Fruit fly (Drosophila melanogaster) whole organism, embryonic: ENCODE measurements around the gene CG6689.

ENCODE experiments used
- Asciz ChIP-seq: fragments of 200-800 bp; sonication (Bioruptor generic); optimal IDR thresholded peaks from 2 replicates; lab custom pipeline; 2017; ENCODE audit warnings: missing biosample characterization, mild to moderate bottlenecking, missing genetic modification characterization, missing genetic modification reagents
- Atf6 ChIP-seq: fragments of 200-800 bp; sonication (Bioruptor generic); IDR thresholded peaks from 2 replicates; pipeline ENCODE4 v1.3.6; 2022; ENCODE audit warnings: missing biosample characterization, missing genetic modification characterization
- CG10979 ChIP-seq: fragments of 200-800 bp; sonication (Bioruptor generic); optimal IDR thresholded peaks from 2 replicates; lab custom pipeline; 2018; ENCODE audit warnings: missing biosample characterization, mild to moderate bottlenecking, missing genetic modification characterization, moderate library complexity
- CG11504 ChIP-seq: fragments of 200-800 bp; sonication (Bioruptor generic); optimal IDR thresholded peaks from 3 replicates; lab custom pipeline; 2019; ENCODE audit warnings: missing biosample characterization, mild to moderate bottlenecking, missing genetic modification characterization, moderate library complexity
- CG11696 ChIP-seq: fragments of 200-800 bp; sonication (Bioruptor generic); IDR thresholded peaks from 2 replicates; pipeline ENCODE4 v1.3.6; 2022; ENCODE audit warnings: missing biosample characterization, missing genetic modification characterization
- CG14710 ChIP-seq: fragments of 200-800 bp; sonication (Bioruptor generic); optimal IDR thresholded peaks from 3 replicates; lab custom pipeline; 2019; ENCODE audit warnings: missing biosample characterization, mild to moderate bottlenecking, missing genetic modification characterization, moderate library complexity
- CG1529 ChIP-seq: fragments of 200-800 bp; sonication (Bioruptor generic); optimal IDR thresholded peaks from 3 replicates; lab custom pipeline; 2018; ENCODE audit warnings: missing biosample characterization, missing genetic modification characterization
- CG15479 ChIP-seq: fragments of 200-800 bp; sonication (Bioruptor generic); optimal IDR thresholded peaks from 3 replicates; lab custom pipeline; 2019; ENCODE audit warnings: missing biosample characterization, mild to moderate bottlenecking, missing genetic modification characterization, moderate library complexity
- CG1603 ChIP-seq: fragments of 200-800 bp; sonication (Bioruptor generic); optimal IDR thresholded peaks from 2 replicates; lab custom pipeline; 2019; ENCODE audit warnings: missing biosample characterization, mild to moderate bottlenecking, missing genetic modification characterization, moderate library complexity
- CG1647 ChIP-seq: fragments of 200-800 bp; sonication (Bioruptor generic); optimal IDR thresholded peaks from 3 replicates; lab custom pipeline; 2016; ENCODE audit warnings: missing biosample characterization, missing genetic modification characterization
- CG16815 ChIP-seq: fragments of 200-800 bp; sonication (Bioruptor generic); optimal IDR thresholded peaks from 3 replicates; lab custom pipeline; 2017; ENCODE audit warnings: missing biosample characterization, mild to moderate bottlenecking, missing genetic modification characterization
- CG17385 ChIP-seq: fragments of 200-800 bp; sonication (Bioruptor generic); optimal IDR thresholded peaks from 3 replicates; lab custom pipeline; 2018; ENCODE audit warnings: missing biosample characterization, mild to moderate bottlenecking, missing genetic modification characterization
- CG17612 ChIP-seq: fragments of 200-800 bp; sonication (Bioruptor generic); IDR thresholded peaks from 2 replicates; pipeline ENCODE4 v1.3.6; 2022; ENCODE audit warnings: missing biosample characterization, missing genetic modification characterization
- CG17912 ChIP-seq: fragments of 200-800 bp; sonication (Bioruptor generic); optimal IDR thresholded peaks from 2 replicates; lab custom pipeline; 2018; ENCODE audit warnings: missing biosample characterization, mild to moderate bottlenecking, missing genetic modification characterization
- CG2199 ChIP-seq: fragments of 200-800 bp; sonication (Bioruptor generic); IDR thresholded peaks from 3 replicates; pipeline ENCODE4 v1.3.6; 2022; ENCODE audit warnings: missing biosample characterization, missing genetic modification characterization
- CG30403 ChIP-seq: fragments of 200-800 bp; sonication (Bioruptor generic); optimal IDR thresholded peaks from 3 replicates; lab custom pipeline; 2016; ENCODE audit warnings: missing biosample characterization, missing genetic modification characterization
- CG31365 ChIP-seq: fragments of 200-800 bp; sonication (Bioruptor generic); optimal IDR thresholded peaks from 2 replicates; lab custom pipeline; 2018; ENCODE audit warnings: missing biosample characterization, mild to moderate bottlenecking, missing genetic modification characterization
- CG32532 ChIP-seq: fragments of 200-800 bp; sonication (Bioruptor generic); IDR thresholded peaks from 2 replicates; pipeline ENCODE4 v1.3.6; 2022; ENCODE audit warnings: missing biosample characterization, missing genetic modification characterization
- CG3281 ChIP-seq: fragments of 200-800 bp; sonication (Bioruptor generic); optimal IDR thresholded peaks from 3 replicates; lab custom pipeline; 2017; ENCODE audit warnings: missing biosample characterization, mild to moderate bottlenecking, missing genetic modification characterization
- CG33213 ChIP-seq: fragments of 200-800 bp; sonication (Bioruptor generic); optimal IDR thresholded peaks from 3 replicates; lab custom pipeline; 2016; ENCODE audit warnings: missing biosample characterization, missing genetic modification characterization
- CG7556 ChIP-seq: fragments of 200-800 bp; sonication (Bioruptor generic); optimal IDR thresholded peaks from 2 replicates; lab custom pipeline; 2017; ENCODE audit warnings: missing biosample characterization, mild to moderate bottlenecking, missing genetic modification characterization
- CG7745 ChIP-seq: fragments of 200-800 bp; sonication (Bioruptor generic); optimal IDR thresholded peaks from 2 replicates; lab custom pipeline; 2018; ENCODE audit warnings: missing biosample characterization, mild to moderate bottlenecking, missing genetic modification characterization, moderate library complexity
- CG7963 ChIP-seq: fragments of 200-800 bp; sonication (Bioruptor generic); IDR thresholded peaks from 3 replicates; pipeline ENCODE4 v1.3.6; 2022; ENCODE audit warnings: missing biosample characterization, missing genetic modification characterization; ENCODE audit not compliant: partially characterized antibody
- CG8089 ChIP-seq: fragments of 200-800 bp; sonication (Bioruptor generic); optimal IDR thresholded peaks from 3 replicates; lab custom pipeline; 2016; ENCODE audit warnings: missing biosample characterization, missing genetic modification characterization
- CG8290 ChIP-seq, 3 experiments: fragments of 200-800 bp; sonication (Bioruptor generic); optimal IDR thresholded peaks; 2 replicates each; lab custom pipeline; 2016 to 2019; ENCODE audit warnings: missing biosample characterization in 3 of 3, missing genetic modification characterization in 3 of 3, mild to moderate bottlenecking in 2 of 3, moderate library complexity in 1 of 3
- CTCF ChIP-seq: fragments of 200-800 bp; sonication (Bioruptor generic); optimal IDR thresholded peaks from 2 replicates; lab custom pipeline; 2017; ENCODE audit warnings: missing biosample characterization, mild to moderate bottlenecking, missing genetic modification characterization, moderate library complexity
- CkIIα-i1 ChIP-seq: fragments of 200-800 bp; sonication (Bioruptor generic); IDR thresholded peaks from 2 replicates; pipeline ENCODE4 v1.3.6; 2022; ENCODE audit warnings: missing biosample characterization, missing genetic modification characterization
- Dfd ChIP-seq, 2 experiments: fragments of >200 bp; optimal IDR thresholded peaks; 2 replicates each; lab custom pipeline; 2017; ENCODE audit warnings: missing biosample characterization in 2 of 2, missing genetic modification characterization in 2 of 2
- Dip3 ChIP-seq: fragments of 200-800 bp; sonication (Bioruptor generic); optimal IDR thresholded peaks from 3 replicates; lab custom pipeline; 2016; ENCODE audit warnings: missing biosample characterization, missing genetic modification characterization
- HmgZ ChIP-seq: fragments of 200-800 bp; sonication (Bioruptor generic); optimal IDR thresholded peaks from 2 replicates; lab custom pipeline; 2018; ENCODE audit warnings: missing biosample characterization, mild to moderate bottlenecking, missing genetic modification characterization
- Hmr ChIP-seq: fragments of 200-800 bp; sonication (Bioruptor generic); optimal IDR thresholded peaks from 3 replicates; lab custom pipeline; 2017; ENCODE audit warnings: mild to moderate bottlenecking, missing biosample characterization, missing genetic modification reagents, missing genetic modification characterization
- Opbp ChIP-seq: fragments of 200-800 bp; sonication (Bioruptor generic); IDR thresholded peaks from 3 replicates; pipeline ENCODE4 v1.3.6; 2022; ENCODE audit warnings: missing biosample characterization, missing genetic modification characterization; ENCODE audit not compliant: partially characterized antibody
- Pdp1 ChIP-seq, 2 experiments: fragments of 200-800 bp; sonication (Bioruptor generic); optimal IDR thresholded peaks; 3 replicates each; lab custom pipeline; 2016; ENCODE audit warnings: missing biosample characterization in 2 of 2, missing genetic modification characterization in 2 of 2, mild to moderate bottlenecking in 1 of 2, moderate library complexity in 1 of 2
- Ptx1 ChIP-seq: fragments of 200-800 bp; sonication (Bioruptor generic); IDR thresholded peaks from 2 replicates; pipeline ENCODE4 v1.3.6; 2022; ENCODE audit warnings: missing biosample characterization, missing genetic modification characterization
- Ravus ChIP-seq: fragments of 200-800 bp; sonication (Bioruptor generic); IDR thresholded peaks from 2 replicates; pipeline ENCODE4 v1.3.6; 2022; ENCODE audit warnings: missing biosample characterization, missing genetic modification characterization
- Rfx ChIP-seq: fragments of 200-800 bp; sonication (Bioruptor generic); IDR thresholded peaks from 2 replicates; pipeline ENCODE4 v1.3.6; 2022; ENCODE audit warnings: missing biosample characterization, missing genetic modification characterization
- Sry-β ChIP-seq: fragments of 200-800 bp; sonication (Bioruptor generic); optimal IDR thresholded peaks from 2 replicates; lab custom pipeline; 2018; ENCODE audit warnings: missing biosample characterization, mild to moderate bottlenecking, missing genetic modification characterization, moderate library complexity
- Xbp1 ChIP-seq: fragments of 200-800 bp; sonication (Bioruptor generic); optimal IDR thresholded peaks from 3 replicates; lab custom pipeline; 2016; ENCODE audit warnings: missing biosample characterization, mild to moderate bottlenecking, missing genetic modification characterization
- YL-1 ChIP-seq: fragments of 200-800 bp; sonication (Bioruptor generic); optimal IDR thresholded peaks from 3 replicates; lab custom pipeline; 2017; ENCODE audit warnings: missing biosample characterization, mild to moderate bottlenecking, missing genetic modification characterization
- ase ChIP-seq: fragments of 200-800 bp; sonication (Bioruptor generic); IDR thresholded peaks from 3 replicates; pipeline ENCODE4 v1.3.6; 2022; ENCODE audit warnings: missing biosample characterization, missing genetic modification characterization
- bowl ChIP-seq: fragments of 200-800 bp; sonication (Bioruptor generic); IDR thresholded peaks from 2 replicates; pipeline ENCODE4 v1.3.6; 2022; ENCODE audit warnings: missing biosample characterization, missing genetic modification characterization
- cas ChIP-seq: fragments of 200-800 bp; sonication (Bioruptor generic); IDR thresholded peaks from 2 replicates; pipeline ENCODE4 v1.3.6; 2022; ENCODE audit warnings: missing biosample characterization, missing genetic modification characterization
- caup ChIP-seq: fragments of 200-800 bp; sonication (Bioruptor generic); optimal IDR thresholded peaks from 3 replicates; lab custom pipeline; 2017; ENCODE audit warnings: missing biosample characterization, mild to moderate bottlenecking, missing genetic modification characterization, moderate library complexity; ENCODE audit not compliant: severe bottlenecking
- dysf ChIP-seq: fragments of 200-800 bp; sonication (Bioruptor generic); IDR thresholded peaks from 3 replicates; pipeline ENCODE4 v1.3.6; 2022; ENCODE audit warnings: missing biosample characterization, missing genetic modification characterization
- esg ChIP-seq: fragments of 200-800 bp; sonication (Bioruptor generic); conservative IDR thresholded peaks from 2 replicates; pipeline ENCODE4 v1.3.6; 2022; ENCODE audit warnings: missing biosample characterization, missing genetic modification characterization
- gsb-n ChIP-seq: fragments of 200-800 bp; sonication (Bioruptor generic); optimal IDR thresholded peaks from 3 replicates; lab custom pipeline; 2018; ENCODE audit warnings: missing biosample characterization, mild to moderate bottlenecking, missing genetic modification characterization
- ham ChIP-seq: fragments of 200-800 bp; sonication (Bioruptor generic); IDR thresholded peaks from 2 replicates; pipeline ENCODE4 v1.3.6; 2022; ENCODE audit warnings: missing biosample characterization, missing genetic modification characterization
- insv ChIP-seq, 2 experiments: fragments of 200-800 bp; sonication (Bioruptor generic); optimal IDR thresholded peaks; 3 replicates each; lab custom pipeline; 2016 to 2018; ENCODE audit warnings: missing biosample characterization in 2 of 2, missing genetic modification characterization in 2 of 2
- kay ChIP-seq: fragments of 200-800 bp; sonication (Bioruptor generic); optimal IDR thresholded peaks from 2 replicates; lab custom pipeline; 2016; ENCODE audit warnings: missing biosample characterization, missing genetic modification characterization
- pum ChIP-seq: fragments of 200-800 bp; sonication (Bioruptor generic); optimal IDR thresholded peaks from 2 replicates; lab custom pipeline; 2016; ENCODE audit warnings: missing biosample characterization, missing genetic modification characterization
- vfl ChIP-seq: fragments of 200-800 bp; sonication (Bioruptor generic); optimal IDR thresholded peaks from 2 replicates; lab custom pipeline; 2016; ENCODE audit warnings: missing biosample characterization, missing genetic modification characterization

Gene CG6689

DNA sequence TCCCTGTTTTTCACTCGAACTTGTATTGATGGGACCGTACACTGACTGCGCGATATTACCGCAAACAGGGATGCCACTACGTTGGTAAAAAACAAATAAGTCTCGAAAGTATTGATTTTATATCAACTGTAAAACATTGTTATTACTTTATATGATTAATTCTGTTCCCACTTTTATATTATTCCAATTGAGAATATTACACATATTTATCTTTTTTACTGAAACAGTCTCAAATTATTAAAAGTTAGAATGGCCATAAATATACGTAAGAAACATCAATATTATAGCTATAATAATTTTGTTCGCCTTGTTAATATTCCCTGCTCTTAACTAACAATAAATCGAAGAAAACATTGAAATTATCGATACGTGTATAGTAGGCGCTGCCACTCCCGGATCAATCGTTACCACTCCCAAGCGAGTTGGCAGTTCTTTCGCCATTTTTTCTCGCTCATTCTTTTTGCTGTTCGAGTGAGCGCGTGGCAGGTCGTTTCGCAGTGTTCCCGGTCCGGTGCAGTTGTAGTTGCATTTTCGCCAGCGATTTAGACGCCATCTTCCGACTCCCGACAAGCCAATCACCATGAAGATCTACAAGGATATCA lies 10.0 kb downstream of the CG6689 start, which contains the start of the genes SdhC and Tctp (continued):
- TF ChIP-seq CG2199 (GFP tag; lab: Robert Waterston, UW) (no peak), Hmr (GFP tag; lab: Kevin White, UChicago) (peak; percentile 73), CG17385 (peak; percentile 34), Dip3 (peak; percentile 7), CG1603 (tag; lab: Kevin White, UChicago) (peak; percentile 36), pum (GFP tag; lab: Kevin White, UChicago) (no peak), CG1529 (peak; percentile 6), CG31365 (no peak), CG8089 (no peak), CG3281 (GFP tag; lab: Kevin White, UChicago) (peak; percentile 5), ase (no peak), esg (no peak), Xbp1 (GFP tag; lab: Kevin White, UChicago) (peak; percentile 61), CG11504 (tag; lab: Kevin White, UChicago) (peak; percentile 60), CG16815 (no peak), Asciz (GFP tag; lab: Kevin White, UChicago) (no peak), CG7963 (GFP tag; lab: Robert Waterston, UW) (no peak), Ptx1 (no peak), ham (GFP tag; lab: Robert Waterston, UW) (no peak), CG33213 (GFP tag; lab: Kevin White, UChicago) (peak; percentile 19), CkIIα-i1 (GFP tag; lab: Robert Waterston, UW) (no peak), CG10979 (tag; lab: Kevin White, UChicago) (peak; percentile 23), cas (GFP tag; lab: Robert Waterston, UW) (no peak), CG17912 (GFP tag; lab: Kevin White, UChicago) (no peak), CG32532 (peak; percentile 57), gsb-n (peak; percentile 45), CG11696 (GFP tag; lab: Robert Waterston, UW) (no peak), caup (GFP tag; lab: Kevin White, UChicago) (peak; percentile 20), YL-1 (GFP tag; lab: Kevin White, UChicago) (peak; percentile 90), insv (GFP tag; optimal IDR thresholded peaks at IDR 0.05; lab: Kevin White, UChicago) (peak in 1 of 2 experiments; percentile 15), CG30403 (peak; percentile 76), CG7745 (tag; lab: Kevin White, UChicago) (no peak), vfl (GFP tag; lab: Kevin White, UChicago) (no peak)

DNA sequence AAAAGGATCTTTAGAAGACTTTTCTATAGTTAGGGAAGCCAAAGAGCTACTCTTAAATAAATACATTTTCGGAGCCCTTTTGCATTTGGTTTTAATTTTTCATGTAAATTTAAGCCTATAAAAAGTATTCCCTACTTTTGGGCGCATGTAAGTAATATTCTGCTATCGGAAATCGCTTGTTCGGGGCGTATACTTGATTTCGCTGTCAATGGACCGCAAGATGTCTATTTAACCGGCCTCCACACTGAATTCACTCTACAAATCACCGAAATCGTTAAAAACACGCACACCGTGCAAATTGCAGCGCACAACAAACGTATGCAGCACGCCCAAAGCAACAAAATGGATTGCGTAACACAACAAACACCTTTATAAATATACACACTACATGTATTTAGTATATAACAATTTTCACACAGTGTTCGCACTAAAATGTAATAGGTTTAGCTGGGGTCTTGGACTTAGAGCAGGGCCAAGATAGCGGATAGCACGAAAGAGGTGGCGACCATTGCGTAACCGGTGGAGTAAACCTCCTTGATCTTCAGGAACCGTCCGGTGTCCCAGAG lies 11.0 kb downstream of the CG6689 start:
- no peak for TF ChIP-seq CG14710 (tag; lab: Kevin White, UChicago)
- TF ChIP-seq CG1647 (GFP tag; lab: Kevin White, UChicago) = no peak
- no peak for TF ChIP-seq kay (GFP tag; lab: Kevin White, UChicago)
- peak; percentile 53 for TF ChIP-seq CTCF (GFP tag; lab: Kevin White, UChicago)
- no peak for TF ChIP-seq caup (GFP tag; lab: Kevin White, UChicago)
- peak in 1 of 2 experiments; percentile 98 for TF ChIP-seq Pdp1 (GFP tag; optimal IDR thresholded peaks at IDR 0.05; lab: Kevin White, UChicago)
- no peak for TF ChIP-seq bowl (GFP tag; lab: Robert Waterston, UW)
- no peak for TF ChIP-seq Sry-β (GFP tag; lab: Kevin White, UChicago)
- no peak for TF ChIP-seq CG17612 (GFP tag; lab: Robert Waterston, UW)
- TF ChIP-seq Atf6 (GFP tag; lab: Robert Waterston, UW) = 0 out of 2 replicates have a peak, but pooled peaks have one; percentile 8
- no peak for TF ChIP-seq CG7556 (GFP tag; lab: Kevin White, UChicago)
- TF ChIP-seq Opbp = 0 out of 3 replicates have a peak, but pooled peaks have one; percentile 37
- no peak for TF ChIP-seq Rfx (GFP tag; lab: Robert Waterston, UW)
- peak; percentile 35 for TF ChIP-seq CG15479 (GFP tag; lab: Kevin White, UChicago)
- peak; percentile 39 for TF ChIP-seq HmgZ (tag; lab: Kevin White, UChicago)
- no peak for TF ChIP-seq Ravus (GFP tag; lab: Robert Waterston, UW)
- TF ChIP-seq CG8290 (GFP tag; optimal IDR thresholded peaks at IDR 0.05; lab: Kevin White, UChicago) = no peak
- TF ChIP-seq CG8290 (tag; optimal IDR thresholded peaks at IDR 0.05; lab: Kevin White, UChicago) = peak in 1 of 2 experiments; percentile 8
- TF ChIP-seq dysf = no peak
- no peak for TF ChIP-seq Dfd (GFP tag; optimal IDR thresholded peaks at IDR 0.05; lab: Kevin White, UChicago)
